Worm (Caenorhabditis elegans) whole organism, young adult: ENCODE results near the gene chtb-1.

ENCODE experiments used
- dpl-1 ChIP-seq: fragments of 150-350 bp; optimal IDR thresholded peaks from 2 replicates; lab custom pipeline; 2014; ENCODE audit warnings: missing biosample characterization, missing genetic modification reagents, missing genetic modification characterization
- fkh-3 ChIP-seq: sonication (generic microtip); optimal IDR thresholded peaks from 2 replicates; lab custom pipeline; 2016; ENCODE audit warnings: mild to moderate bottlenecking, missing genetic modification characterization, missing compliant biosample characterization
- repo-1 ChIP-seq: sonication (generic microtip); optimal IDR thresholded peaks from 2 replicates; lab custom pipeline; 2017; ENCODE audit warnings: mild to moderate bottlenecking, missing genetic modification characterization, missing compliant biosample characterization
- sea-2 ChIP-seq: fragments of 200-800 bp; sonication (Bioruptor generic); IDR thresholded peaks from 2 replicates; pipeline ENCODE4 v1.3.6; 2022; ENCODE audit warnings: missing genetic modification characterization, missing compliant biosample characterization

DNA sequence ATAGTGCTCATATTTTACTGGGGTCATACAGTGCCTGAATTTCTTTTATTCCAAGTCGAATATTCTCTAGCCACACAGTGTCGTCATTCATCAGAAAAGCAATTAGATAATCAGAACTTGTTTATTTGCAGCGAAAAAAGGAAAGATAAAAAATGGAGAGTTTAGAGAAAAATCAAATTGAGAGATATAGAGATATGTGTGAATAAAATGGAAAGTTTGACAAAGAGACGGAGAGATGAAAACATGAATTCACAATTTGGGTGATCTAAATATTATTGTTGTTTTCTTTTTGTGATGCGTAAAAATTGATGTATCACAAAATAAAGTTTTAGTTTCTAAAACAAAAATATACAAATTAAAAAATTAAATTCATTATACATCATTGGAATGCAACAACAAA is 54.6 kb downstream of the chtb-1 start:
- TF ChIP-seq fkh-3 (tag; lab: Kevin White, UChicago) (no peak), sea-2 (no peak), dpl-1 (GFP tag; lab: Kevin White, UChicago) (no peak), repo-1 (tag; lab: Kevin White, UChicago) (no peak)
